Worm (Caenorhabditis elegans) whole organism, young adult: Measurements from ENCODE around the gene gtf-2H2C.
A peak's percentile ranks its signal among the peaks of the same experiment; 100 is the strongest.

ENCODE experiments used
- B0261.1 ChIP-seq: sonication (generic microtip); optimal IDR thresholded peaks from 2 replicates; lab custom pipeline; 2016; ENCODE audit warnings: mild to moderate bottlenecking, missing genetic modification characterization, moderate library complexity, missing compliant biosample characterization
- B0336.3 ChIP-seq: fragments of 200-800 bp; sonication (Bioruptor generic); IDR thresholded peaks from 2 replicates; pipeline ENCODE4 v1.3.6; 2022; ENCODE audit warnings: missing genetic modification characterization, missing compliant biosample characterization
- C17E4.6 ChIP-seq: fragments of 200-800 bp; sonication (Bioruptor generic); IDR thresholded peaks from 2 replicates; pipeline ENCODE4 v1.3.6; 2022; ENCODE audit warnings: missing genetic modification reagents, missing genetic modification characterization, missing compliant biosample characterization
- F33H1.4 ChIP-seq: fragments of 200-800 bp; sonication (Bioruptor generic); IDR thresholded peaks from 2 replicates; pipeline ENCODE4 v1.3.6; 2022; ENCODE audit warnings: missing genetic modification reagents, missing genetic modification characterization, missing compliant biosample characterization
- F37B4.10 ChIP-seq: fragments of 200-800 bp; sonication (Bioruptor generic); IDR thresholded peaks from 2 replicates; pipeline ENCODE4 v1.3.6; 2022; ENCODE audit warnings: missing genetic modification characterization, missing compliant biosample characterization
- F39B2.1 ChIP-seq: fragments of 200-800 bp; sonication (Bioruptor generic); IDR thresholded peaks from 2 replicates; pipeline ENCODE4 v1.3.6; 2022; ENCODE audit warnings: missing genetic modification reagents, missing genetic modification characterization, missing compliant biosample characterization
- F52B5.7 ChIP-seq: sonication (generic microtip); optimal IDR thresholded peaks from 2 replicates; lab custom pipeline; 2016; ENCODE audit warnings: mild to moderate bottlenecking, missing genetic modification characterization, missing compliant biosample characterization
- F55B11.4 ChIP-seq: sonication (generic microtip); optimal IDR thresholded peaks from 2 replicates; lab custom pipeline; 2016; ENCODE audit warnings: missing compliant biosample characterization, missing genetic modification characterization, borderline replicate concordance; ENCODE audit not compliant: insufficient read depth
- F57C9.4 ChIP-seq: sonication (generic microtip); optimal IDR thresholded peaks from 2 replicates; lab custom pipeline; 2017; ENCODE audit warnings: mild to moderate bottlenecking, missing genetic modification characterization, missing compliant biosample characterization
- T07F8.4 ChIP-seq: sonication (generic microtip); optimal IDR thresholded peaks from 2 replicates; lab custom pipeline; 2016; ENCODE audit warnings: mild to moderate bottlenecking, missing genetic modification characterization, moderate library complexity, missing compliant biosample characterization
- ZK185.1 ChIP-seq: sonication (generic microtip); optimal IDR thresholded peaks from 2 replicates; lab custom pipeline; 2016; ENCODE audit warnings: mild to moderate bottlenecking, missing genetic modification characterization, missing compliant biosample characterization; ENCODE audit not compliant: poor library complexity, severe bottlenecking
- atf-7 ChIP-seq: sonication (generic microtip); optimal IDR thresholded peaks from 2 replicates; lab custom pipeline; 2017; ENCODE audit warnings: mild to moderate bottlenecking, missing genetic modification characterization, missing compliant biosample characterization
- athp-1 ChIP-seq: sonication (generic microtip); optimal IDR thresholded peaks from 2 replicates; lab custom pipeline; 2017; ENCODE audit warnings: mild to moderate bottlenecking, missing genetic modification characterization, missing compliant biosample characterization
- cebp-1 ChIP-seq, 2 experiments: fragments of 200-800 bp in 1 of 2; sonication (Bioruptor generic) in 1 of 2; sonication (generic microtip) in 1 of 2; IDR thresholded peaks in 1 of 2; optimal IDR thresholded peaks in 1 of 2; 2 replicates each; pipeline versions ENCODE4 v1.3.6 to Lab custom; 2017 to 2022; ENCODE audit warnings: missing compliant biosample characterization in 2 of 2, missing genetic modification characterization in 2 of 2, mild to moderate bottlenecking in 1 of 2, missing genetic modification reagents in 1 of 2, moderate library complexity in 1 of 2
- ceh-100 ChIP-seq: fragments of 200-800 bp; sonication (Bioruptor generic); IDR thresholded peaks from 2 replicates; pipeline ENCODE4 v1.3.6; 2022; ENCODE audit warnings: missing genetic modification reagents, missing genetic modification characterization, missing compliant biosample characterization
- ceh-40 ChIP-seq: fragments of 200-800 bp; sonication (Bioruptor generic); IDR thresholded peaks from 2 replicates; pipeline ENCODE4 v1.3.6; 2022; ENCODE audit warnings: missing genetic modification characterization, missing compliant biosample characterization
- dox-1 ChIP-seq: fragments of 200-800 bp; sonication (Bioruptor generic); IDR thresholded peaks from 2 replicates; pipeline ENCODE4 v1.3.6; 2022; ENCODE audit warnings: missing genetic modification reagents, missing genetic modification characterization, missing compliant biosample characterization
- ets-4 ChIP-seq: fragments of 200-800 bp; sonication (Bioruptor generic); optimal IDR thresholded peaks from 2 replicates; lab custom pipeline; 2018; ENCODE audit warnings: mild to moderate bottlenecking, missing genetic modification characterization, missing compliant biosample characterization
- him-1 ChIP-seq: sonication (generic microtip); optimal IDR thresholded peaks from 2 replicates; lab custom pipeline; 2016; ENCODE audit warnings: missing genotype, missing genetic modification reagents, missing genetic modification characterization, missing compliant biosample characterization
- hmg-1.2 ChIP-seq: fragments of 200-800 bp; sonication (Bioruptor generic); IDR thresholded peaks from 2 replicates; pipeline ENCODE4 v1.3.6; 2022; ENCODE audit warnings: missing genetic modification reagents, missing genetic modification characterization, missing compliant biosample characterization
- hrde-1 ChIP-seq: sonication (generic microtip); optimal IDR thresholded peaks from 2 replicates; lab custom pipeline; 2016; ENCODE audit warnings: missing genetic modification characterization, mild to moderate bottlenecking, missing compliant biosample characterization, moderate library complexity, missing genotype, missing genetic modification reagents, borderline replicate concordance
- lag-1 ChIP-seq: fragments of 200-800 bp; sonication (Bioruptor generic); IDR thresholded peaks from 2 replicates; pipeline ENCODE4 v1.3.6; 2022; ENCODE audit warnings: missing genetic modification reagents, missing genetic modification characterization, missing compliant biosample characterization
- let-607 ChIP-seq, 2 experiments: fragments of 200-800 bp in 1 of 2; sonication (Bioruptor generic) in 1 of 2; sonication (generic microtip) in 1 of 2; optimal IDR thresholded peaks; 2 replicates each; lab custom pipeline; 2016 to 2018; ENCODE audit warnings: mild to moderate bottlenecking in 2 of 2, missing compliant biosample characterization in 2 of 2, missing genetic modification characterization in 2 of 2, moderate library complexity in 2 of 2, missing genotype in 1 of 2
- lin-26 ChIP-seq: fragments of 200-800 bp; sonication (Bioruptor generic); IDR thresholded peaks from 2 replicates; pipeline ENCODE4 v1.3.6; 2022; ENCODE audit warnings: missing genetic modification reagents, missing genetic modification characterization, missing compliant biosample characterization
- lin-35 ChIP-seq, 3 experiments: fragments of 150-350 bp in 2 of 3; sonication (generic microtip) in 1 of 3; optimal IDR thresholded peaks; 2 replicates each; lab custom pipeline; 2014 to 2018; ENCODE audit warnings: missing biosample characterization in 3 of 3, missing genetic modification characterization in 3 of 3, missing genetic modification reagents in 3 of 3
- lsy-27 ChIP-seq: sonication (generic microtip); optimal IDR thresholded peaks from 2 replicates; lab custom pipeline; 2017; ENCODE audit warnings: missing genetic modification characterization, mild to moderate bottlenecking, missing compliant biosample characterization, antibody characterized with exemption, missing genotype, borderline replicate concordance; ENCODE audit not compliant: insufficient read depth
- mcd-1 ChIP-seq: fragments of 200-800 bp; sonication (Bioruptor generic); IDR thresholded peaks from 2 replicates; pipeline ENCODE4 v1.3.6; 2022; ENCODE audit warnings: missing genetic modification reagents, missing genetic modification characterization, missing compliant biosample characterization
- nfya-1 ChIP-seq: sonication (generic microtip); optimal IDR thresholded peaks from 2 replicates; lab custom pipeline; 2017; ENCODE audit warnings: antibody characterized with exemption, missing compliant biosample characterization, missing genetic modification characterization, borderline replicate concordance; ENCODE audit not compliant: insufficient read depth
- nhr-90 ChIP-seq: sonication (generic microtip); optimal IDR thresholded peaks from 2 replicates; lab custom pipeline; 2016; ENCODE audit warnings: missing genotype, mild to moderate bottlenecking, missing genetic modification characterization, missing compliant biosample characterization
- pbrm-1 ChIP-seq: fragments of 200-800 bp; sonication (Bioruptor generic); IDR thresholded peaks from 2 replicates; pipeline ENCODE4 v1.3.6; 2022; ENCODE audit warnings: missing genetic modification reagents, missing genetic modification characterization, missing compliant biosample characterization
- rcor-1 ChIP-seq: fragments of 200-800 bp; sonication (Bioruptor generic); IDR thresholded peaks from 2 replicates; pipeline ENCODE4 v1.3.6; 2022; ENCODE audit warnings: missing genetic modification reagents, missing genetic modification characterization, missing compliant biosample characterization
- rpc-1 ChIP-seq, 2 experiments: fragments of 150-350 bp in 1 of 2; sonication (generic microtip) in 1 of 2; optimal IDR thresholded peaks; 2 replicates each; lab custom pipeline; 2014 to 2018; ENCODE audit warnings: missing biosample characterization in 1 of 2, missing genetic modification characterization in 1 of 2, missing genetic modification reagents in 1 of 2, missing genotype in 1 of 2
- sea-2 ChIP-seq: fragments of 200-800 bp; sonication (Bioruptor generic); IDR thresholded peaks from 2 replicates; pipeline ENCODE4 v1.3.6; 2022; ENCODE audit warnings: missing genetic modification characterization, missing compliant biosample characterization
- sptf-2 ChIP-seq: fragments of 200-800 bp; sonication (Bioruptor generic); optimal IDR thresholded peaks from 2 replicates; lab custom pipeline; 2018; ENCODE audit warnings: mild to moderate bottlenecking, missing genetic modification characterization, missing compliant biosample characterization
- tlf-1 ChIP-seq: fragments of 200-800 bp; sonication (Bioruptor generic); optimal IDR thresholded peaks from 2 replicates; lab custom pipeline; 2018; ENCODE audit warnings: mild to moderate bottlenecking, missing genetic modification characterization, missing compliant biosample characterization
- xnd-1 ChIP-seq: sonication (generic microtip); optimal IDR thresholded peaks from 2 replicates; lab custom pipeline; 2016; ENCODE audit warnings: missing genotype, missing genetic modification reagents, missing genetic modification characterization, missing compliant biosample characterization
- ztf-18 ChIP-seq: sonication (generic microtip); optimal IDR thresholded peaks from 2 replicates; lab custom pipeline; 2016; ENCODE audit warnings: missing genotype, mild to moderate bottlenecking, missing genetic modification characterization, missing compliant biosample characterization
- ztf-22 ChIP-seq: fragments of 200-800 bp; sonication (Bioruptor generic); optimal IDR thresholded peaks from 2 replicates; lab custom pipeline; 2018; ENCODE audit warnings: mild to moderate bottlenecking, missing genetic modification characterization, moderate library complexity, missing compliant biosample characterization
- ztf-26 ChIP-seq: sonication (generic microtip); optimal IDR thresholded peaks from 2 replicates; lab custom pipeline; 2017; ENCODE audit warnings: missing genetic modification characterization, missing compliant biosample characterization

The gtf-2H2C gene

ce11 chrIII:10132495-10133450 is 42.2 kb upstream of the gtf-2H2C start (continued):
- TF ChIP-seq B0336.3 (GFP tag; lab: Robert Waterston, UW) (peak; percentile 25; the same call in 1 of the 2 replicates), atf-7 (tag; lab: Kevin White, UChicago) (no peak), F52B5.7 (tag; lab: Kevin White, UChicago) (no peak), sptf-2 (GFP tag; lab: Kevin White, UChicago) (no peak), hrde-1 (no peak), cebp-1 (GFP tag; IDR thresholded peaks at IDR 0.05; lab: Robert Waterston, UW) (no peak), cebp-1 (tag; optimal IDR thresholded peaks at IDR 0.05; lab: Kevin White, UChicago) (peak; percentile 41), F33H1.4 (no peak), ZK185.1 (tag; lab: Kevin White, UChicago) (no peak), B0261.1 (tag; lab: Kevin White, UChicago) (no peak), F57C9.4 (no peak), hmg-1.2 (GFP tag; lab: Robert Waterston, UW) (peak; percentile 47; the same call in 1 of the 2 replicates)

- TF ChIP-seq ets-4 (GFP tag; lab: Kevin White, UChicago) (no peak), xnd-1 (tag; lab: Kevin White, UChicago) (no peak), C17E4.6 (GFP tag; lab: Robert Waterston, UW) (no peak), ztf-18 (tag; lab: Kevin White, UChicago) (no peak), rcor-1 (GFP tag; lab: Robert Waterston, UW) (no peak), athp-1 (tag; lab: Kevin White, UChicago) (no peak), lag-1 (GFP tag; lab: Robert Waterston, UW) (no peak), lin-35 (GFP tag; optimal IDR thresholded peaks at IDR 0.05; lab: Kevin White, UChicago) (no peak), rpc-1 (optimal IDR thresholded peaks at IDR 0.05; lab: Kevin White, UChicago) (no peak), rpc-1 (tag; optimal IDR thresholded peaks at IDR 0.05; lab: Kevin White, UChicago) (no peak), B0261.1 (tag; lab: Kevin White, UChicago) (no peak), mcd-1 (GFP tag; lab: Robert Waterston, UW) (no peak)
These were observed 35.8 kb upstream of the gtf-2H2C start for ce11 chrIII:10126375-10126774.

ce11 chrIII:10123586-10124233 is 33.1 kb upstream of the gtf-2H2C start, which contains the start of gene ttll-4:
Gene ttll-4 (plus strand): TSS chrIII:10124183.
- TF ChIP-seq ceh-100 (GFP tag; lab: Robert Waterston, UW) (peak; percentile 96), him-1 (tag; lab: Kevin White, UChicago) (no peak), sea-2 (GFP tag; lab: Robert Waterston, UW) (no peak), dox-1 (GFP tag; lab: Robert Waterston, UW) (peak; percentile 81), nfya-1 (tag; lab: Kevin White, UChicago) (no peak), let-607 (tag; optimal IDR thresholded peaks at IDR 0.05; lab: Kevin White, UChicago) (no peak), F33H1.4 (0 out of 2 replicates have a peak, but pooled peaks have one; percentile 32), F39B2.1 (GFP tag; lab: Robert Waterston, UW) (no peak), ztf-22 (no peak), F55B11.4 (tag; lab: Kevin White, UChicago) (no peak), nhr-90 (tag; lab: Kevin White, UChicago) (no peak), T07F8.4 (tag; lab: Kevin White, UChicago) (no peak), F37B4.10 (no peak), tlf-1 (GFP tag; lab: Kevin White, UChicago) (no peak), pbrm-1 (GFP tag; lab: Robert Waterston, UW) (peak; percentile 45; the same call in 1 of the 2 replicates), lsy-27 (tag; lab: Kevin White, UChicago) (no peak), ceh-40 (GFP tag; lab: Robert Waterston, UW) (no peak), B0336.3 (GFP tag; lab: Robert Waterston, UW) (no peak), rpc-1 (optimal IDR thresholded peaks at IDR 0.05; lab: Kevin White, UChicago) (no peak), rpc-1 (tag; optimal IDR thresholded peaks at IDR 0.05; lab: Kevin White, UChicago) (no peak), lag-1 (GFP tag; lab: Robert Waterston, UW) (no peak), F57C9.4 (no peak), lin-26 (GFP tag; lab: Robert Waterston, UW) (no peak), lin-35 (GFP tag; optimal IDR thresholded peaks at IDR 0.05; lab: Kevin White, UChicago) (peak in 1 of 3 experiments; percentile 31), ztf-26 (tag; lab: Kevin White, UChicago) (no peak)
